Worm (Caenorhabditis elegans): ENCODE results near the gene slc-17.7.

DNA sequence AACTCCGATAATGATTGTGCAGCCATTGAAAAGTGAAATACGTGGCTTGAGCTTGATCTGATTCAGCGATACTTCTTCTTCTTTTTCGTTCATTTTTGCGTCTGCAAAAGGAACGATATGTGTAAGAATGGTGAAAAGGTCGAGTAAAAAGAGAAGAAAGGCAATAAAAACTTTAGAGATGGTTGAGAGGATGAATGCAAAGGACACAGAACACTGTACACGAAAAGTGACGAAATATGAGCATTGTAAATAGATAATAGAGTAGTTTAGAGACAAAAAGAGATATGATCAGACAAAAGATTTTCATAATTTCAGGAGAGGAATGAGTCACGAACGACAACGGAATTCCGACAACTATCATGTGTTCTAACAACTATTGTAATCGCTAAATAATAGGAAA lies 20.0 kb downstream of the slc-17.7 start, which contains the start of gene aat-2:
- TF ChIP-seq spr-3 (GFP tag; optimal IDR thresholded peaks at IDR 0.05) (no peak), nhr-11 (tag; optimal IDR thresholded peaks at IDR 0.05) (no peak), zfp-2 (tag; optimal IDR thresholded peaks at IDR 0.05) (no peak), ztf-7 (tag; optimal IDR thresholded peaks at IDR 0.05) (no peak), dpl-1 (GFP tag; optimal IDR thresholded peaks at IDR 0.05) (no peak), mes-2 (tag; optimal IDR thresholded peaks at IDR 0.05; ENCODE audit: poor library complexity, severe bottlenecking) (no peak), snpc-4 (tag; optimal IDR thresholded peaks at IDR 0.05) (no peak), nhr-237 (tag; optimal IDR thresholded peaks at IDR 0.05) (no peak), skn-1 (tag; optimal IDR thresholded peaks at IDR 0.05) (no peak), ctbp-1 (GFP tag; IDR thresholded peaks at IDR 0.05) (no peak), zag-1 (tag; optimal IDR thresholded peaks at IDR 0.05) (no peak), unc-39 (tag; optimal IDR thresholded peaks at IDR 0.05) (no peak), saeg-2 (GFP tag; IDR thresholded peaks at IDR 0.05) (no peak), hmg-1.1 (GFP tag; IDR thresholded peaks at IDR 0.05) (no peak)

Measured in whole organism, L4 larva.